Worm (Caenorhabditis elegans) whole organism, L4 larva: ENCODE data around the gene F47F2.1.

Experiments used
- F49E8.2 ChIP-seq: sonication (generic microtip); optimal IDR thresholded peaks from 2 replicates; lab custom pipeline; 2016; ENCODE audit warnings: missing compliant biosample characterization, mild to moderate bottlenecking, missing genetic modification characterization, borderline replicate concordance
- aha-1 ChIP-seq: fragments of 150-350 bp; peaks from one replicate; lab custom pipeline; 2014; ENCODE audit warnings: missing biosample characterization, missing genetic modification characterization
- aly-2 ChIP-seq: sonication (generic microtip); optimal IDR thresholded peaks from 2 replicates; lab custom pipeline; 2018; ENCODE audit warnings: missing biosample characterization, missing genetic modification characterization
- arid-1 ChIP-seq: fragments of 200-800 bp; sonication (Bioruptor generic); conservative IDR thresholded peaks from 2 replicates; pipeline ENCODE4 v1.3.6; 2022; ENCODE audit warnings: missing genetic modification reagents, missing genetic modification characterization, missing compliant biosample characterization
- attf-4 ChIP-seq: sonication (generic microtip); optimal IDR thresholded peaks from 3 replicates; lab custom pipeline; 2017; ENCODE audit warnings: missing biosample characterization, missing genetic modification characterization
- ceh-20 ChIP-seq: fragments of 200-800 bp; sonication (Bioruptor generic); IDR thresholded peaks from 2 replicates; pipeline ENCODE4 v1.3.6; 2022; ENCODE audit warnings: missing genetic modification reagents, missing genetic modification characterization, missing compliant biosample characterization
- ceh-32 ChIP-seq: sonication (generic microtip); optimal IDR thresholded peaks from 2 replicates; lab custom pipeline; 2016; ENCODE audit warnings: mild to moderate bottlenecking, missing genetic modification characterization, missing compliant biosample characterization; ENCODE audit not compliant: poor library complexity
- ces-1 ChIP-seq: fragments of 150-350 bp; sonication (generic microtip); optimal IDR thresholded peaks from 4 replicates; lab custom pipeline; 2014; ENCODE audit warnings: missing biosample characterization, missing genetic modification reagents, missing genetic modification characterization
- ctbp-1 ChIP-seq: fragments of 200-800 bp; sonication (Bioruptor generic); IDR thresholded peaks from 2 replicates; pipeline ENCODE4 v1.3.6; 2022; ENCODE audit warnings: missing genetic modification reagents, missing genetic modification characterization, missing compliant biosample characterization
- daf-16 ChIP-seq, 3 experiments: sonication (generic microtip); optimal IDR thresholded peaks; 2 replicates each; lab custom pipeline; 2016 to 2017; ENCODE audit warnings: missing genetic modification characterization in 3 of 3, missing genetic modification reagents in 3 of 3, mild to moderate bottlenecking in 2 of 3, missing compliant biosample characterization in 2 of 3, missing biosample characterization in 1 of 3, moderate library complexity in 1 of 3
- daf-8 ChIP-seq: fragments of 200-800 bp; sonication (Bioruptor generic); IDR thresholded peaks from 2 replicates; pipeline ENCODE4 v1.3.6; 2022; ENCODE audit warnings: missing genetic modification characterization, missing compliant biosample characterization
- dmd-6 ChIP-seq: fragments of 200-800 bp; sonication (Bioruptor generic); IDR thresholded peaks from 2 replicates; pipeline ENCODE4 v1.3.6; 2022; ENCODE audit warnings: missing genetic modification reagents, missing genetic modification characterization, missing compliant biosample characterization
- dmd-8 ChIP-seq: fragments of 200-800 bp; sonication (Bioruptor generic); IDR thresholded peaks from 2 replicates; pipeline ENCODE4 v1.3.6; 2022; ENCODE audit warnings: missing genetic modification characterization, missing compliant biosample characterization
- dmd-9 ChIP-seq: fragments of 200-800 bp; sonication (Bioruptor generic); IDR thresholded peaks from 2 replicates; pipeline ENCODE4 v1.3.6; 2022; ENCODE audit warnings: missing genetic modification reagents, missing genetic modification characterization, missing compliant biosample characterization
- dpl-1 ChIP-seq: fragments of 150-350 bp; optimal IDR thresholded peaks from 2 replicates; lab custom pipeline; 2014; ENCODE audit warnings: missing biosample characterization, missing genetic modification reagents, missing genetic modification characterization
- duxl-1 ChIP-seq: sonication (generic microtip); optimal IDR thresholded peaks from 2 replicates; lab custom pipeline; 2016; ENCODE audit warnings: mild to moderate bottlenecking, missing genetic modification characterization, moderate library complexity, missing compliant biosample characterization; ENCODE audit not compliant: poor library complexity
- dve-1 ChIP-seq: sonication (generic microtip); optimal IDR thresholded peaks from 2 replicates; lab custom pipeline; 2017; ENCODE audit warnings: antibody characterized with exemption, mild to moderate bottlenecking, missing genetic modification characterization, missing compliant biosample characterization; ENCODE audit not compliant: insufficient read depth
- egl-27 ChIP-seq: sonication (generic microtip); optimal IDR thresholded peaks from 3 replicates; lab custom pipeline; 2017; ENCODE audit warnings: missing biosample characterization, missing genetic modification reagents, missing genetic modification characterization
- gei-8 ChIP-seq: fragments of 200-800 bp; sonication (Bioruptor generic); optimal IDR thresholded peaks from 2 replicates; lab custom pipeline; 2018; ENCODE audit warnings: mild to moderate bottlenecking, missing genetic modification characterization, missing compliant biosample characterization
- hif-1 ChIP-seq, 2 experiments: sonication (generic microtip); optimal IDR thresholded peaks; 2 replicates each; lab custom pipeline; 2016 to 2017; ENCODE audit warnings: missing compliant biosample characterization in 2 of 2, missing genetic modification characterization in 2 of 2, missing genetic modification reagents in 2 of 2, missing genotype in 2 of 2, mild to moderate bottlenecking in 1 of 2
- hlh-11 ChIP-seq: fragments of 200-800 bp; sonication (Bioruptor generic); optimal IDR thresholded peaks from 2 replicates; lab custom pipeline; 2018; ENCODE audit warnings: mild to moderate bottlenecking, missing genetic modification characterization, missing compliant biosample characterization
- hlh-30 ChIP-seq: sonication (generic microtip); optimal IDR thresholded peaks from 2 replicates; lab custom pipeline; 2017; ENCODE audit warnings: antibody characterized with exemption, mild to moderate bottlenecking, missing genetic modification characterization, missing compliant biosample characterization; ENCODE audit not compliant: insufficient read depth
- lir-3 ChIP-seq: sonication (generic microtip); optimal IDR thresholded peaks from 2 replicates; lab custom pipeline; 2016; ENCODE audit warnings: mild to moderate bottlenecking, missing genetic modification characterization, missing compliant biosample characterization
- lsy-2 ChIP-seq, 2 experiments: fragments of 150-350 bp in 1 of 2; sonication (generic microtip) in 1 of 2; optimal IDR thresholded peaks; 2 replicates each; lab custom pipeline; 2014 to 2017; ENCODE audit warnings: missing biosample characterization in 2 of 2, missing genetic modification characterization in 2 of 2
- mep-1 ChIP-seq: fragments of 150-350 bp; sonication (generic microtip); optimal IDR thresholded peaks from 3 replicates; lab custom pipeline; 2014; ENCODE audit warnings: missing biosample characterization, missing genetic modification characterization
- nhr-237 ChIP-seq: sonication (generic microtip); optimal IDR thresholded peaks from 2 replicates; lab custom pipeline; 2017; ENCODE audit warnings: missing biosample characterization, missing genetic modification characterization
- nhr-25 ChIP-seq: sonication (generic microtip); optimal IDR thresholded peaks from 2 replicates; lab custom pipeline; 2017; ENCODE audit warnings: missing genetic modification characterization, mild to moderate bottlenecking, missing compliant biosample characterization, antibody characterized with exemption, moderate library complexity, borderline replicate concordance; ENCODE audit not compliant: insufficient read depth
- nhr-28 ChIP-seq: fragments of 150-350 bp; optimal IDR thresholded peaks from 2 replicates; lab custom pipeline; 2014; ENCODE audit warnings: missing biosample characterization, missing genetic modification characterization
- nhr-41 ChIP-seq: fragments of 200-800 bp; sonication (Bioruptor generic); IDR thresholded peaks from 2 replicates; pipeline ENCODE4 v1.3.6; 2022; ENCODE audit warnings: missing genetic modification reagents, missing genetic modification characterization, missing compliant biosample characterization
- nhr-77 ChIP-seq: fragments of 150-350 bp; optimal IDR thresholded peaks from 2 replicates; lab custom pipeline; 2014; ENCODE audit warnings: missing biosample characterization, missing genetic modification characterization
- pha-4 ChIP-seq, 2 experiments: fragments of 150-350 bp in 1 of 2; fragments of 200-800 bp in 1 of 2; sonication (Bioruptor generic) in 1 of 2; IDR thresholded peaks in 1 of 2; optimal IDR thresholded peaks in 1 of 2; 2 replicates each; pipeline versions ENCODE4 v1.3.6 to Lab custom; 2014 to 2022; ENCODE audit warnings: missing genetic modification characterization in 2 of 2, missing genetic modification reagents in 2 of 2, missing biosample characterization in 1 of 2, missing compliant biosample characterization in 1 of 2
- php-3 ChIP-seq: fragments of 200-800 bp; sonication (Bioruptor generic); IDR thresholded peaks from 2 replicates; pipeline ENCODE4 v1.3.6; 2022; ENCODE audit warnings: missing genetic modification reagents, missing genetic modification characterization, missing compliant biosample characterization
- pqm-1 ChIP-seq: sonication (generic microtip); optimal IDR thresholded peaks from 2 replicates; lab custom pipeline; 2017; ENCODE audit warnings: missing biosample characterization, missing genetic modification characterization
- spr-3 ChIP-seq: fragments of 200-800 bp; sonication (Bioruptor generic); optimal IDR thresholded peaks from 2 replicates; lab custom pipeline; 2018; ENCODE audit warnings: mild to moderate bottlenecking, missing genetic modification characterization, missing compliant biosample characterization
- unc-39 ChIP-seq: sonication (generic microtip); optimal IDR thresholded peaks from 2 replicates; lab custom pipeline; 2017; ENCODE audit warnings: missing biosample characterization, missing genetic modification characterization
- vab-7 ChIP-seq: fragments of 200-800 bp; sonication (Bioruptor generic); IDR thresholded peaks from 2 replicates; pipeline ENCODE4 v1.3.6; 2022; ENCODE audit warnings: missing genetic modification reagents, missing genetic modification characterization, missing compliant biosample characterization
- zip-11 ChIP-seq: fragments of 200-800 bp; sonication (Bioruptor generic); IDR thresholded peaks from 2 replicates; pipeline ENCODE4 v1.3.6; 2022; ENCODE audit warnings: missing genetic modification characterization, missing compliant biosample characterization
- ztf-7 ChIP-seq: fragments of 150-350 bp; optimal IDR thresholded peaks from 2 replicates; lab custom pipeline; 2014; ENCODE audit warnings: missing biosample characterization, missing genetic modification characterization

Gene F47F2.1

ce11 chrX:3839172-3839571 is 39.2 kb upstream of the F47F2.1 start (continued):
- peak; percentile 18 for TF ChIP-seq hlh-30 (tag; lab: Kevin White, UChicago)
- no peak for TF ChIP-seq nhr-77 (tag; lab: Kevin White, UChicago)
- TF ChIP-seq daf-8 (GFP tag; lab: Robert Waterston, UW): no peak
- TF ChIP-seq ctbp-1 (GFP tag; lab: Robert Waterston, UW): 0 out of 2 replicates have a peak, but pooled peaks have one; percentile 15
- TF ChIP-seq dpl-1 (GFP tag; lab: Kevin White, UChicago): no peak
- TF ChIP-seq dmd-9: no peak
- no peak for TF ChIP-seq zip-11 (GFP tag; lab: Robert Waterston, UW)
- no peak for TF ChIP-seq vab-7 (GFP tag; lab: Robert Waterston, UW)
- no peak for TF ChIP-seq nhr-41 (GFP tag; lab: Robert Waterston, UW)
- TF ChIP-seq duxl-1 (tag; lab: Kevin White, UChicago): no peak
- peak in 1 of 2 experiments; percentile 99 for TF ChIP-seq daf-16 (GFP tag; optimal IDR thresholded peaks at IDR 0.05; lab: Kevin White, UChicago)
- no peak for TF ChIP-seq daf-16 (tag; optimal IDR thresholded peaks at IDR 0.05; lab: Kevin White, UChicago)
- no peak for TF ChIP-seq gei-8 (GFP tag; lab: Kevin White, UChicago)
- no peak for TF ChIP-seq arid-1 (GFP tag; lab: Robert Waterston, UW)
- no peak for TF ChIP-seq nhr-25 (tag; lab: Kevin White, UChicago)
- TF ChIP-seq pha-4 (GFP tag; IDR thresholded peaks at IDR 0.05; lab: Robert Waterston, UW): no peak
- TF ChIP-seq pha-4 (tag; optimal IDR thresholded peaks at IDR 0.05; lab: Kevin White, UChicago): no peak
- TF ChIP-seq hlh-11: peak; percentile 73
- no peak for TF ChIP-seq unc-39
- TF ChIP-seq mep-1: no peak
- no peak for TF ChIP-seq pqm-1
- TF ChIP-seq ceh-20 (GFP tag; lab: Robert Waterston, UW): 0 out of 2 replicates have a peak, but pooled peaks have one; percentile 25
- TF ChIP-seq spr-3 (GFP tag; lab: Kevin White, UChicago): no peak
- peak; percentile 45 for TF ChIP-seq aha-1
- TF ChIP-seq lir-3 (tag; lab: Kevin White, UChicago): no peak
- no peak for TF ChIP-seq F49E8.2 (tag; lab: Kevin White, UChicago)
- TF ChIP-seq aly-2 (tag; lab: Kevin White, UChicago): no peak
- TF ChIP-seq ceh-32: no peak
- TF ChIP-seq attf-4 (tag; lab: Kevin White, UChicago): no peak
- no peak for TF ChIP-seq nhr-237 (tag; lab: Kevin White, UChicago)

- TF ChIP-seq pqm-1: peak; percentile 87
- no peak for TF ChIP-seq pha-4 (GFP tag; IDR thresholded peaks at IDR 0.05; lab: Robert Waterston, UW)
- no peak for TF ChIP-seq pha-4 (tag; optimal IDR thresholded peaks at IDR 0.05; lab: Kevin White, UChicago)
- TF ChIP-seq hlh-11: peak; percentile 85
- 0 out of 2 replicates have a peak, but pooled peaks have one; percentile 48 for TF ChIP-seq php-3 (GFP tag; lab: Robert Waterston, UW)
- TF ChIP-seq ces-1: no peak
- TF ChIP-seq nhr-28 (tag; lab: Kevin White, UChicago): peak; percentile 72
- no peak for TF ChIP-seq nhr-237 (tag; lab: Kevin White, UChicago)
- no peak for TF ChIP-seq lir-3 (tag; lab: Kevin White, UChicago)
- TF ChIP-seq dmd-8 (GFP tag; lab: Robert Waterston, UW): no peak
- peak; percentile 35 for TF ChIP-seq hlh-30 (tag; lab: Kevin White, UChicago)
- TF ChIP-seq unc-39: no peak
- TF ChIP-seq nhr-77 (tag; lab: Kevin White, UChicago): peak; percentile 68
- peak in 1 of 2 experiments; percentile 55 for TF ChIP-seq hif-1 (tag; optimal IDR thresholded peaks at IDR 0.05; lab: Kevin White, UChicago)
- peak; percentile 38 for TF ChIP-seq dmd-6 (GFP tag; lab: Robert Waterston, UW)
- no peak for TF ChIP-seq egl-27
- TF ChIP-seq lsy-2 (tag; optimal IDR thresholded peaks at IDR 0.05; lab: Kevin White, UChicago): peak in 1 of 2 experiments; percentile 35
- TF ChIP-seq daf-16 (GFP tag; optimal IDR thresholded peaks at IDR 0.05; lab: Kevin White, UChicago): no peak
- TF ChIP-seq daf-16 (tag; optimal IDR thresholded peaks at IDR 0.05; lab: Kevin White, UChicago): peak; percentile 100
- TF ChIP-seq mep-1: peak; percentile 22
- TF ChIP-seq dve-1 (tag; lab: Kevin White, UChicago): peak; percentile 90
- TF ChIP-seq ztf-7: peak; percentile 47
- TF ChIP-seq nhr-25 (tag; lab: Kevin White, UChicago): no peak
- TF ChIP-seq, all 104 proteins: peak for 13
Observed at ce11 chrX:3842398-3842896, 35.9 kb upstream of the F47F2.1 start, which contains the start of gene ttr-48. Gene ttr-48, minus strand, starts transcription at chrX:3842448.
